Worm (Caenorhabditis elegans) whole organism, young adult: ENCODE data around the gene B0416.10.
A peak's percentile ranks its signal among the peaks of the same experiment; 100 is the strongest.

Experiments
- B0261.1 ChIP-seq: sonication (generic microtip); optimal IDR thresholded peaks from 2 replicates; lab custom pipeline; 2016; ENCODE audit warnings: mild to moderate bottlenecking, missing genetic modification characterization, moderate library complexity, missing compliant biosample characterization
- B0336.3 ChIP-seq: fragments of 200-800 bp; sonication (Bioruptor generic); IDR thresholded peaks from 2 replicates; pipeline ENCODE4 v1.3.6; 2022; ENCODE audit warnings: missing genetic modification characterization, missing compliant biosample characterization
- K12H6.12 ChIP-seq: fragments of 200-800 bp; sonication (Bioruptor generic); optimal IDR thresholded peaks from 2 replicates; lab custom pipeline; 2018; ENCODE audit warnings: mild to moderate bottlenecking, missing genetic modification characterization, missing compliant biosample characterization
- Y53G8AR.9 ChIP-seq: fragments of 200-800 bp; sonication (Bioruptor generic); conservative IDR thresholded peaks from 2 replicates; pipeline ENCODE4 v1.3.6; 2022; ENCODE audit warnings: missing genetic modification reagents, missing genetic modification characterization, missing compliant biosample characterization
- Y56A3A.18 ChIP-seq: fragments of 200-800 bp; sonication (Bioruptor generic); IDR thresholded peaks from 2 replicates; pipeline ENCODE4 v1.3.6; 2022; ENCODE audit warnings: missing genetic modification reagents, missing genetic modification characterization, missing compliant biosample characterization
- Y67H2A.10 ChIP-seq: fragments of 200-800 bp; sonication (Bioruptor generic); conservative IDR thresholded peaks from 2 replicates; pipeline ENCODE4 v1.3.6; 2022; ENCODE audit warnings: missing genetic modification reagents, missing genetic modification characterization, missing compliant biosample characterization
- ZK185.1 ChIP-seq: sonication (generic microtip); optimal IDR thresholded peaks from 2 replicates; lab custom pipeline; 2016; ENCODE audit warnings: mild to moderate bottlenecking, missing genetic modification characterization, missing compliant biosample characterization; ENCODE audit not compliant: poor library complexity, severe bottlenecking
- ama-1 ChIP-seq, 3 experiments: fragments of 150-350 bp in 1 of 3; sonication (generic microtip) in 2 of 3; optimal IDR thresholded peaks; 2 replicates each; lab custom pipeline; 2014 to 2018; ENCODE audit warnings: missing biosample characterization in 2 of 3, missing genetic modification characterization in 2 of 3, missing genetic modification reagents in 2 of 3
- aptf-3 ChIP-seq: fragments of 200-800 bp; sonication (Bioruptor generic); IDR thresholded peaks from 2 replicates; pipeline ENCODE4 v1.3.6; 2022; ENCODE audit warnings: missing genetic modification characterization, missing compliant biosample characterization
- atf-7 ChIP-seq: sonication (generic microtip); optimal IDR thresholded peaks from 2 replicates; lab custom pipeline; 2017; ENCODE audit warnings: mild to moderate bottlenecking, missing genetic modification characterization, missing compliant biosample characterization
- attf-5 ChIP-seq: fragments of 200-800 bp; sonication (Bioruptor generic); optimal IDR thresholded peaks from 2 replicates; lab custom pipeline; 2018; ENCODE audit warnings: mild to moderate bottlenecking, missing genetic modification characterization, missing compliant biosample characterization
- ccch-3 ChIP-seq: fragments of 200-800 bp; sonication (Bioruptor generic); optimal IDR thresholded peaks from 2 replicates; lab custom pipeline; 2018; ENCODE audit warnings: mild to moderate bottlenecking, missing genetic modification characterization, missing compliant biosample characterization
- ceh-40 ChIP-seq: fragments of 200-800 bp; sonication (Bioruptor generic); IDR thresholded peaks from 2 replicates; pipeline ENCODE4 v1.3.6; 2022; ENCODE audit warnings: missing genetic modification characterization, missing compliant biosample characterization
- ceh-91 ChIP-seq: fragments of 200-800 bp; sonication (Bioruptor generic); IDR thresholded peaks from 2 replicates; pipeline ENCODE4 v1.3.6; 2022; ENCODE audit warnings: missing genetic modification reagents, missing genetic modification characterization, missing compliant biosample characterization
- dpff-1 ChIP-seq: sonication (generic microtip); optimal IDR thresholded peaks from 2 replicates; lab custom pipeline; 2017; ENCODE audit warnings: mild to moderate bottlenecking, missing genetic modification characterization, missing compliant biosample characterization
- egl-44 ChIP-seq: fragments of 200-800 bp; sonication (Bioruptor generic); IDR thresholded peaks from 2 replicates; pipeline ENCODE4 v1.3.6; 2022; ENCODE audit warnings: missing genetic modification reagents, missing genetic modification characterization, missing compliant biosample characterization
- fkh-3 ChIP-seq: sonication (generic microtip); optimal IDR thresholded peaks from 2 replicates; lab custom pipeline; 2016; ENCODE audit warnings: mild to moderate bottlenecking, missing genetic modification characterization, missing compliant biosample characterization
- him-1 ChIP-seq: sonication (generic microtip); optimal IDR thresholded peaks from 2 replicates; lab custom pipeline; 2016; ENCODE audit warnings: missing genotype, missing genetic modification reagents, missing genetic modification characterization, missing compliant biosample characterization
- hmg-1.2 ChIP-seq: fragments of 200-800 bp; sonication (Bioruptor generic); IDR thresholded peaks from 2 replicates; pipeline ENCODE4 v1.3.6; 2022; ENCODE audit warnings: missing genetic modification reagents, missing genetic modification characterization, missing compliant biosample characterization
- hmg-20 ChIP-seq: fragments of 200-800 bp; sonication (Bioruptor generic); IDR thresholded peaks from 2 replicates; pipeline ENCODE4 v1.3.6; 2022; ENCODE audit warnings: missing genetic modification reagents, missing genetic modification characterization, missing compliant biosample characterization
- let-526 ChIP-seq: fragments of 200-800 bp; sonication (Bioruptor generic); IDR thresholded peaks from 2 replicates; pipeline ENCODE4 v1.3.6; 2022; ENCODE audit warnings: missing genetic modification reagents, missing genetic modification characterization, missing compliant biosample characterization
- let-607 ChIP-seq, 2 experiments: fragments of 200-800 bp in 1 of 2; sonication (Bioruptor generic) in 1 of 2; sonication (generic microtip) in 1 of 2; optimal IDR thresholded peaks; 2 replicates each; lab custom pipeline; 2016 to 2018; ENCODE audit warnings: mild to moderate bottlenecking in 2 of 2, missing compliant biosample characterization in 2 of 2, missing genetic modification characterization in 2 of 2, moderate library complexity in 2 of 2, missing genotype in 1 of 2
- lin-26 ChIP-seq: fragments of 200-800 bp; sonication (Bioruptor generic); IDR thresholded peaks from 2 replicates; pipeline ENCODE4 v1.3.6; 2022; ENCODE audit warnings: missing genetic modification reagents, missing genetic modification characterization, missing compliant biosample characterization
- lin-35 ChIP-seq, 3 experiments: fragments of 150-350 bp in 2 of 3; sonication (generic microtip) in 1 of 3; optimal IDR thresholded peaks; 2 replicates each; lab custom pipeline; 2014 to 2018; ENCODE audit warnings: missing biosample characterization in 3 of 3, missing genetic modification characterization in 3 of 3, missing genetic modification reagents in 3 of 3
- lin-40 ChIP-seq: sonication (generic microtip); optimal IDR thresholded peaks from 2 replicates; lab custom pipeline; 2016; ENCODE audit warnings: missing genetic modification characterization, mild to moderate bottlenecking, missing compliant biosample characterization, missing genotype, missing genetic modification reagents
- lir-1 ChIP-seq: fragments of 200-800 bp; sonication (Bioruptor generic); conservative IDR thresholded peaks from 2 replicates; pipeline ENCODE4 v1.3.6; 2022; ENCODE audit warnings: missing genetic modification reagents, missing genetic modification characterization, missing compliant biosample characterization
- madf-10 ChIP-seq: sonication (generic microtip); optimal IDR thresholded peaks from 2 replicates; lab custom pipeline; 2016; ENCODE audit warnings: mild to moderate bottlenecking, missing genetic modification characterization, missing compliant biosample characterization
- nfyb-1 ChIP-seq: fragments of 200-800 bp; sonication (Bioruptor generic); IDR thresholded peaks from 2 replicates; pipeline ENCODE4 v1.3.6; 2022; ENCODE audit warnings: missing genetic modification reagents, missing genetic modification characterization, missing compliant biosample characterization
- nhr-120 ChIP-seq: fragments of 200-800 bp; sonication (Bioruptor generic); IDR thresholded peaks from 2 replicates; pipeline ENCODE4 v1.3.6; 2022; ENCODE audit warnings: missing genetic modification characterization, missing compliant biosample characterization
- rec-8 ChIP-seq, 2 experiments: sonication (generic microtip); optimal IDR thresholded peaks; 2 replicates each; lab custom pipeline; 2016; ENCODE audit warnings: mild to moderate bottlenecking in 2 of 2, missing genetic modification characterization in 2 of 2, missing genetic modification reagents in 2 of 2, missing genotype in 2 of 2, missing biosample characterization in 1 of 2, missing compliant biosample characterization in 1 of 2, moderate library complexity in 1 of 2
- snpc-1.1 ChIP-seq: sonication (generic microtip); optimal IDR thresholded peaks from 2 replicates; lab custom pipeline; 2017; ENCODE audit warnings: missing genetic modification characterization, mild to moderate bottlenecking, missing compliant biosample characterization, antibody characterized with exemption, moderate library complexity, missing genotype, missing genetic modification reagents; ENCODE audit not compliant: insufficient read depth
- snpc-3.4 ChIP-seq: sonication (generic microtip); optimal IDR thresholded peaks from 2 replicates; lab custom pipeline; 2017; ENCODE audit warnings: missing genetic modification characterization, mild to moderate bottlenecking, missing compliant biosample characterization, antibody characterized with exemption, moderate library complexity, missing genotype, missing genetic modification reagents
- sptf-2 ChIP-seq: fragments of 200-800 bp; sonication (Bioruptor generic); optimal IDR thresholded peaks from 2 replicates; lab custom pipeline; 2018; ENCODE audit warnings: mild to moderate bottlenecking, missing genetic modification characterization, missing compliant biosample characterization
- tlf-1 ChIP-seq: fragments of 200-800 bp; sonication (Bioruptor generic); optimal IDR thresholded peaks from 2 replicates; lab custom pipeline; 2018; ENCODE audit warnings: mild to moderate bottlenecking, missing genetic modification characterization, missing compliant biosample characterization
- xnd-1 ChIP-seq: sonication (generic microtip); optimal IDR thresholded peaks from 2 replicates; lab custom pipeline; 2016; ENCODE audit warnings: missing genotype, missing genetic modification reagents, missing genetic modification characterization, missing compliant biosample characterization
- ztf-18 ChIP-seq: sonication (generic microtip); optimal IDR thresholded peaks from 2 replicates; lab custom pipeline; 2016; ENCODE audit warnings: missing genotype, mild to moderate bottlenecking, missing genetic modification characterization, missing compliant biosample characterization
- ztf-22 ChIP-seq: fragments of 200-800 bp; sonication (Bioruptor generic); optimal IDR thresholded peaks from 2 replicates; lab custom pipeline; 2018; ENCODE audit warnings: mild to moderate bottlenecking, missing genetic modification characterization, moderate library complexity, missing compliant biosample characterization
- ztf-26 ChIP-seq: sonication (generic microtip); optimal IDR thresholded peaks from 2 replicates; lab custom pipeline; 2017; ENCODE audit warnings: missing genetic modification characterization, missing compliant biosample characterization
- ztf-28 ChIP-seq: fragments of 200-800 bp; sonication (Bioruptor generic); IDR thresholded peaks from 2 replicates; pipeline ENCODE4 v1.3.6; 2022; ENCODE audit warnings: missing genetic modification reagents, missing genetic modification characterization, missing compliant biosample characterization

Gene B0416.10

DNA sequence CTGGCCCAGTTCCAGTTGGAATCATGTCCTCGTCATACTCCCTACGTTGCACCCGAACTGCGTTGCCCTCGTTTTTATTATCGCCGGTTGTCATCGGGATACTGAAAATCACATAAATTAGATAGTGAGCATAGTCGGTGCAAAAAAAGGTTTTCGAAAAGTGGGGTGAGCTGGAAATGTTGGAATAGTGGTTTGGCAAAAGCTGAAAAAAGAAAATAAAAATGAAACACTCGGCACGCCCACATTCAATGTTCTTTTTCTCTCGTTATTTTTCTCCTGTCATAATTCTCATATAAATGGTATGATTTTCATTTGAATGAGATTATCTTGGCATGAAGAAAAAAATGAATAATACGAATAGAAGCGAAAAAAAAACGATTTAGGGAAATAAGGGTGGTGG, 10.2 kb downstream of the B0416.10 start, which contains the start of gene F18G5.6 (continued):
- no peak for TF ChIP-seq snpc-3.4 (tag; lab: Kevin White, UChicago)

DNA sequence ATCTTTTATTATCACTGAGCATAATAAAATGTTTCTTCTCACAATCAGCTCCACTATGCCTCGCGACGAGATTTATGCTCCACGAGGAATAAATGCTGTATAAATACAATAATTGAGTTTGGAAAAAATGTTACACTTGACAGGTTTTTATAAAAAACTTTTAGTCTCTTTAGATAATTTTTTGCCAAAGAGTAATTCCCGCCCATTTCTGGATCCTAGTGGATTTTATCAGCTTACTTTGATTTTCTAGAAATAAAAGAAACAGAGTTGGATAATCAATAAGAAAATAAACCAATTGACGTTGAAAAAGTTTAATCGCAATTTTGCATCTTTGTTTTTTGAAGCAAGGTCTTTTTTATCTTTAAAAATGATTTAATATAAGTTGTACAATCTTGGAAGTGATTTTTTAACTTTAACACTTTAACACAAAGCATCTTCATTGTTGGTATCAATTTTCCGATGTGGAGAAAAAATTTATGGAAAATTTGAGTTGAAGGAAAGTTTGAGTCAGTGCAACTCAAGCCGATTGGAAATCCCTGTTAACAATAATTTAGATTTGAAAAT, 12.8 kb downstream of the B0416.10 start:
- TF ChIP-seq tlf-1 (GFP tag; lab: Kevin White, UChicago) (peak; percentile 17), ccch-3 (GFP tag; lab: Kevin White, UChicago) (no peak), Y56A3A.18 (GFP tag; lab: Robert Waterston, UW) (peak; percentile 63; the same call in 1 of the 2 replicates), B0336.3 (GFP tag; lab: Robert Waterston, UW) (peak; percentile 54; the same call in 1 of the 2 replicates), let-607 (tag; optimal IDR thresholded peaks at IDR 0.05; lab: Kevin White, UChicago) (no peak), nfyb-1 (0 out of 2 replicates have a peak, but pooled peaks have one; percentile 41), Y53G8AR.9 (GFP tag; lab: Robert Waterston, UW) (peak; percentile 70; the same call in 1 of the 2 replicates), madf-10 (peak; percentile 0)

DNA sequence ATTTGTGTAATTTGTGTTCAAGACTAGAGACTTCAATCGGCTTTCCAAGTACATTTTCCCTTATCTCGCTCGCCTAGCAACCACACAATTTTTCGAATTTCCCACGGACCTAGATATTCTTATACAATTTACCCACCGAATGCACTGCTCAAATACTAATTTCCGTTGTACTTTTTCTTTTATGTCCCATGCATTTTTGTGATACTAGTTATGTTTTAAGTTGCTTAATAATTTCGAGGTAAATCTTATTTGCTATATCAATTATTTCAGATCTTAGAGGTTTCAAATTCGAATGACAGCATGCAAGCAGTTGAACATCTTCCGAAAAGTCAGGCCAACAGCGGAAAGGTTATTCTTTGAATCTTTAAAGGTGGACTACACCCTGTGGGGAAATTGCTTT, 14.9 kb downstream of the B0416.10 start, which contains the start of gene F18G5.1:
Gene F18G5.1 (plus strand): TSS at position 301 of the 400 bp plus-strand sequence.
- TF ChIP-seq hmg-20, result no peak
- no peak for TF ChIP-seq xnd-1
- no peak for TF ChIP-seq nhr-120 (GFP tag; lab: Robert Waterston, UW)
- TF ChIP-seq atf-7 (tag; lab: Kevin White, UChicago), result no peak
- TF ChIP-seq ztf-28 (GFP tag; lab: Robert Waterston, UW), result no peak
- TF ChIP-seq ztf-18, result no peak
- no peak for TF ChIP-seq ZK185.1 (tag; lab: Kevin White, UChicago)
- TF ChIP-seq snpc-1.1 (tag; lab: Kevin White, UChicago), result no peak
- no peak for TF ChIP-seq lin-40 (tag; lab: Kevin White, UChicago)
- no peak for TF ChIP-seq lir-1
- TF ChIP-seq rec-8 (tag; optimal IDR thresholded peaks at IDR 0.05; lab: Kevin White, UChicago), result no peak

DNA sequence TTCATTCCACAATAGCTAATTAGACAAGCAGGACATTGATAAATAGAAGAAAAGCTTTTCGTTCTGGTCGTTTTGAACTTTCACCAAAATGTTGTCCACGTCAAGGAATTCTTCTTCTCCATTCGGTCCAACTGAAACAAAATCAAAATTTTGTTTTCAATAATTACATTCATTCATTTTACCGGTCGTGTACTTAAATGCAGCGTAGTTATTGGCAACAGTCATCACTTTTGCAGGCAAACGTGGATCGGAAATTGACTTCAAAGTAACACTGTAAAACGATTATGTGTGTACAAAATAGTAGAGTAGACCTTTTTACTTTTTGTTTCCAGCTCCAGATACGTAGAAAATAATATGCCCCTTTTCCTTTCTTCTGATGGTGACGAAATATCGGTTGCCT, 18.5 kb downstream of the B0416.10 start:
- TF ChIP-seq ceh-91 (GFP tag; lab: Robert Waterston, UW), result no peak
- TF ChIP-seq B0261.1 (tag; lab: Kevin White, UChicago), result no peak
- no peak for TF ChIP-seq hmg-20
- no peak for TF ChIP-seq hmg-1.2 (GFP tag; lab: Robert Waterston, UW)
- no peak for TF ChIP-seq ama-1 (optimal IDR thresholded peaks at IDR 0.05; lab: Kevin White, UChicago)
- TF ChIP-seq ama-1 (GFP tag; optimal IDR thresholded peaks at IDR 0.05; lab: Kevin White, UChicago), result no peak
- TF ChIP-seq dpff-1, result no peak
- TF ChIP-seq fkh-3, result no peak
- TF ChIP-seq lin-35 (GFP tag; optimal IDR thresholded peaks at IDR 0.05; lab: Kevin White, UChicago), result no peak
- TF ChIP-seq, all 124 proteins: peak for 0

DNA sequence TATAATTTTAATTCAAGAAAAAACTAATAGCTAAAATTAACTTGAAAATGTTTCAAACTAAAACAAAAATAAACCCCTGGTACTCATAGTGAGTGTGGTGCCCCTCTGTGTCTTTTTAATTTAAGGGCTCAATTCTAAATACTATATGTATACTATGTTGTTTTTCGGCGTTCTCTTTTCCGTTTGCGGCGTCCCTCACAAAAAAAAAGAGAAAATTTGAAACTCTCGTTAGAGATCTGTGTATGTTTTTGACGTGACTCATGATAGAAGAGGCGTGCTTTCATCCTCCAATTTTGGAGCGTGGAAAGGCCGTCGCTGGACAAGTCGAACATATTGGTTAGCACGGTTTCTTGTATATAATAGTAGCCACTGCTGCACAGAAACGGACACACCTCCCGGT, 23.0 kb downstream of the B0416.10 start, which contains the start of gene pes-8:
Gene pes-8 (plus strand): TSS at position 301 of the 400 bp plus-strand sequence.
- TF ChIP-seq ztf-22 (GFP tag; lab: Kevin White, UChicago), result no peak
- no peak for TF ChIP-seq attf-5
- TF ChIP-seq him-1 (tag; lab: Kevin White, UChicago), result no peak
- TF ChIP-seq K12H6.12 (tag; lab: Kevin White, UChicago), result no peak
- no peak for TF ChIP-seq ceh-40 (GFP tag; lab: Robert Waterston, UW)
- no peak for TF ChIP-seq aptf-3 (GFP tag; lab: Robert Waterston, UW)
- no peak for TF ChIP-seq egl-44
- TF ChIP-seq ztf-26 (tag; lab: Kevin White, UChicago), result no peak
- no peak for TF ChIP-seq Y67H2A.10
- TF ChIP-seq let-526 (GFP tag; lab: Robert Waterston, UW), result no peak
- TF ChIP-seq lin-26 (GFP tag; lab: Robert Waterston, UW), result no peak
- TF ChIP-seq sptf-2 (GFP tag; lab: Kevin White, UChicago), result no peak
